Fruit fly (Drosophila melanogaster) whole organism: Measurements from ENCODE around the gene mRpL16.
A peak's percentile ranks its signal among the peaks of the same experiment; 100 is the strongest.

Source experiments
- CG8478 ChIP-seq: fragments of >200 bp; optimal IDR thresholded peaks from 2 replicates; lab custom pipeline; 2018; ENCODE audit warnings: inconsistent platforms
- Dll ChIP-seq: fragments of >200 bp; optimal IDR thresholded peaks from 2 replicates; lab custom pipeline; 2017
- EcR ChIP-seq, 2 experiments: fragments of >200 bp; optimal IDR thresholded peaks; 2 replicates each; lab custom pipeline; 2017; ENCODE audit warnings: missing biosample characterization in 2 of 2, missing genetic modification characterization in 2 of 2, missing genetic modification reagents in 2 of 2
- pan ChIP-seq: fragments of >200 bp; optimal IDR thresholded peaks from 2 replicates; lab custom pipeline; 2017
- psq ChIP-seq: fragments of >200 bp; optimal IDR thresholded peaks from 2 replicates; lab custom pipeline; 2017
- usp ChIP-seq: fragments of >200 bp; optimal IDR thresholded peaks from 2 replicates; lab custom pipeline; 2017; ENCODE audit warnings: missing biosample characterization, missing genetic modification characterization, mixed read lengths

mRpL16 gene

DNA sequence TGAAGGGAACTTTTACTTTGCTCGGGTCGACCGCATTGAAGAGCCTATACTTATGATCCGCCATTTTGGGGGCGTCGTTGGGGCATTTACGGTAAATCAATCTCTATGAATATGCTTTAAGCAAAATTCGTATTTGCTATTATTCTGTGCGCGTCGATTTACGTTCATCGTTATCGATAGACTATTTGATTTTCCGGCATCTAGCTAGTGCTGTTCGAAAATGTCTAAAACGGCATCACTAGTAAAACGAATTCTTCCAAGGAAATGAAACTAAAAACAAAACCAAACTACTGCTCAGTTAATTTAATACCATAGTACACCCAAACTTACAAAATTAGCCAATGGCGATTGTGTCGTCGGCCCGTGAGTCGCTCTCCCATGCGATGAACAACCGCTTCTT, 24.4 kb upstream of the mRpL16 start, which contains the start of the genes Gcna and MED18:
Gcna (minus strand) TSS at position 163 of the 400 bp plus-strand sequence.
MED18 (plus strand) TSS at position 237 of the 400 bp plus-strand sequence.
- TF ChIP-seq EcR (GFP tag; optimal IDR thresholded peaks at IDR 0.05; lab: Kevin White, UChicago) (no peak), psq (lab: Kevin White, UChicago) (no peak), Dll (lab: Kevin White, UChicago) (no peak), usp (no peak), pan (lab: Kevin White, UChicago) (no peak), CG8478 (no peak)

DNA sequence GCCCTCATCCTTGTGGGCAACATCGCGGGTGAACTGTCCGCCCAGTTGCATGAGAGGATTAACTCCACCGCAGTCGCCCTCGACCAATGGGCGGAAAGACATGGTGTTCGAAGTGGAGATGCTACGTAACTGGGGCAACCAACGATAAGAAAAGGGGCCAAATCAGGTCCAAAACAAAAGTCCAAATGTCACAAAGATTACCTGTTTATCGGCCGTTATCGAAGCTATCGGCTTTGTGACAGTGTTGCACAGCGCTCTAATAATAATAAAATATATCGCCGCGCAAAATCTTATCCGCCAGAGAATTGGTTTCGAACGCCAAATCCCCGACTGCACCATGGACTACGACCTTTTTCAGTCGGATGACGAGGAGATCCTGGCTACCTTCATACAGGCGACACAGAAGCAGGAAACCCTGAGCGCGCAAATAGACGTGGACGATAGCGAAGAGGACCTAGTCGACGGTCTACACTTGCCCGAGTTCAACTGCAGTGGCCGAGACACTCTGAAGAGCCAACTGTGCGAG, 21.4 kb upstream of the mRpL16 start, which contains the start of the genes CG14803 and Pex5:
CG14803 (plus strand) TSS at position 285 of the 526 bp plus-strand sequence.
Pex5 (minus strand) TSS at position 476 of the 526 bp plus-strand sequence.
- TF ChIP-seq pan (lab: Kevin White, UChicago) (no peak), psq (lab: Kevin White, UChicago) (no peak), CG8478 (no peak), Dll (lab: Kevin White, UChicago) (no peak), usp (no peak), EcR (GFP tag; optimal IDR thresholded peaks at IDR 0.05; lab: Kevin White, UChicago) (no peak)

DNA sequence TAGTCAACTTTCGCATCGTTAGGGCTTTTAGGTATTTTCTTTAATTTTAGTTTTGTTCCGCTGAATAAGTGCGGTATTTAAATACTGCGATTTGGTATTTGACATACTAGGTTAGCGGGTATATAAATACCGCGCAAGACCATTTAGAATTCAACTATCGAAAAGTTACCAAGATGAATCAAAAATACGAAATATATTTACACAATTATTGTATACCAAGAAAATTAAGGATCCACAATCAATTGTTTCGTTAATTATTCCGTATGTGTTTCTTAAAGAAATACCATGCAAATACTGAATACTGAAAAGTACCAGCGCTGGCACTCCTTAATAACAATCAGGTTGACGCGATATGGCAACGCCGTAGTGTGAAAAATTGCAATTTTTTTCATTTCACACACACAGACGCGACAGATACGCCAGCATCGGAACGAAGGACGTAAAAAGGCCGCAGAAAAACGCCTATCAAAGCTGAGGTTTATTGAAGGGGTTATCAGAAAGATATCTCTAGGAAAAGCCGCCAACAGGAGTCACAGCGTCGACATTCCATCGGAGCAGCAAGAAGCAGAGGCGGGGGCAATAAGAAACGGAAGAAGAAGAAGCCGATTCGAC, 16.4 kb upstream of the mRpL16 start, which contains the start of the genes Pgam5 and Vps26:
Pgam5 (minus strand) TSS at position 51 of the 612 bp plus-strand sequence.
Vps26 (plus strand) TSS at position 339 of the 612 bp plus-strand sequence.
- TF ChIP-seq CG8478, result no peak
- no peak for TF ChIP-seq EcR (GFP tag; optimal IDR thresholded peaks at IDR 0.05; lab: Kevin White, UChicago)
- no peak for TF ChIP-seq pan (lab: Kevin White, UChicago)
- TF ChIP-seq usp, result no peak
- TF ChIP-seq psq (lab: Kevin White, UChicago), result no peak
- no peak for TF ChIP-seq Dll (lab: Kevin White, UChicago)

dm6 chrX:1877107-1877736, 12.8 kb upstream of the mRpL16 start, which contains the start of the genes CG14817 and CG14805:
Gene CG14817 (minus strand): TSS chrX:1877270.
Gene CG14805 (plus strand): TSS chrX:1877317.
- TF ChIP-seq EcR (GFP tag; optimal IDR thresholded peaks at IDR 0.05; lab: Kevin White, UChicago) (no peak), CG8478 (no peak), Dll (lab: Kevin White, UChicago) (no peak), pan (lab: Kevin White, UChicago) (no peak), usp (no peak), psq (lab: Kevin White, UChicago) (no peak)

dm6 chrX:1879606-1880110, 10.4 kb upstream of the mRpL16 start, which contains the start of gene CG14818:
Gene CG14818 (minus strand): TSS chrX:1879774.
- no peak for TF ChIP-seq CG8478
- no peak for TF ChIP-seq Dll (lab: Kevin White, UChicago)
- TF ChIP-seq usp, result no peak
- TF ChIP-seq pan (lab: Kevin White, UChicago), result no peak
- TF ChIP-seq EcR (GFP tag; optimal IDR thresholded peaks at IDR 0.05; lab: Kevin White, UChicago), result no peak
- no peak for TF ChIP-seq psq (lab: Kevin White, UChicago)

DNA sequence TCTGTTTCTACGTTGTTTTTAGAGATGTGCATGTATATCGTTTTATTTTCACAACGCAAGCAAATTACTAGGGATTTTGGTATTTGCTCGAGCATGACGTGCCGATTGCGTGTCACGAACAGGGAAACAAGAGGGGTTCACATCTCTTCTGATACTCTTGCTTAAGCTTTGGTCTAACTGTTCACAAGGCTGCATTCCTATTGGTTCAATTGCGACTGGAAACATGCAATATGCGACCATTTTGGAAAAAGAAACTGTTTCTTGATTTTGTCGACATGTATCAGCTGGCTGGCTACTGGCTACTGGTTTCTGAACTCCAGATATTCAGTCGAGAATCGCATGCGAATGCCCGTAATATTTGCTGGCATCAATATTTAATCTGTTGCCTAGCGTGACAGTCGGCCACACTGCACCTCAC, 9.9 kb upstream of the mRpL16 start, which contains the start of gene Coa8:
Coa8 (plus strand) TSS at position 144 of the 418 bp plus-strand sequence.
- TF ChIP-seq usp (no peak), pan (lab: Kevin White, UChicago) (no peak), CG8478 (no peak), Dll (lab: Kevin White, UChicago) (no peak), psq (lab: Kevin White, UChicago) (no peak)

DNA sequence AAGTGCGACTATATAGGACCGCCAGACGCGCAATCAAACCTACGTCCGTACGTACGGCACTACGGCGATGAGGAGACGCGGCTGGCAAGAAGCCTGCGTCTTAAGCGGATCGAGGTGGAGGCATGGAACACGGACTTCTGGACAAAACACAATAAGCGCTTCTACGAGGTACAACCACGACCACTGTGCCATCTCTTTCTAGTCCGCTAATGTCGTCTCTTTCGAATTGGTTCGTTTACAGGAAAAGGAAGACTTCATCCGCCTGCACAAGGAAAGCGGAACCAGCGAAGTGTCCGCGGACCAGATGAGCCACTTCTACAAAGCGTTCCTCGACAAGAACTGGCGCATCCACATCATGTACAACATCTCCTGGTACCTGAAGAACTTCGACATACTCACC, 9.3 kb upstream of the mRpL16 start:
- no peak for TF ChIP-seq pan (lab: Kevin White, UChicago)
- TF ChIP-seq EcR (GFP tag; optimal IDR thresholded peaks at IDR 0.05; lab: Kevin White, UChicago), result no peak
- no peak for TF ChIP-seq psq (lab: Kevin White, UChicago)

dm6 chrX:1893532-1893931, 3.5 kb downstream of the mRpL16 start:
- no peak for TF ChIP-seq CG8478
- no peak for TF ChIP-seq pan (lab: Kevin White, UChicago)
- no peak for TF ChIP-seq EcR (GFP tag; optimal IDR thresholded peaks at IDR 0.05; lab: Kevin White, UChicago)
- no peak for TF ChIP-seq psq (lab: Kevin White, UChicago)

- TF ChIP-seq pan (lab: Kevin White, UChicago), result no peak
Measured at dm6 chrX:1897384-1897783, 7.3 kb downstream of the mRpL16 start.

- no peak for TF ChIP-seq EcR (GFP tag; optimal IDR thresholded peaks at IDR 0.05; lab: Kevin White, UChicago)
- peak; percentile 34 for TF ChIP-seq Dll (lab: Kevin White, UChicago)
Measured at dm6 chrX:1899445-1900085, 9.5 kb downstream of the mRpL16 start.

DNA sequence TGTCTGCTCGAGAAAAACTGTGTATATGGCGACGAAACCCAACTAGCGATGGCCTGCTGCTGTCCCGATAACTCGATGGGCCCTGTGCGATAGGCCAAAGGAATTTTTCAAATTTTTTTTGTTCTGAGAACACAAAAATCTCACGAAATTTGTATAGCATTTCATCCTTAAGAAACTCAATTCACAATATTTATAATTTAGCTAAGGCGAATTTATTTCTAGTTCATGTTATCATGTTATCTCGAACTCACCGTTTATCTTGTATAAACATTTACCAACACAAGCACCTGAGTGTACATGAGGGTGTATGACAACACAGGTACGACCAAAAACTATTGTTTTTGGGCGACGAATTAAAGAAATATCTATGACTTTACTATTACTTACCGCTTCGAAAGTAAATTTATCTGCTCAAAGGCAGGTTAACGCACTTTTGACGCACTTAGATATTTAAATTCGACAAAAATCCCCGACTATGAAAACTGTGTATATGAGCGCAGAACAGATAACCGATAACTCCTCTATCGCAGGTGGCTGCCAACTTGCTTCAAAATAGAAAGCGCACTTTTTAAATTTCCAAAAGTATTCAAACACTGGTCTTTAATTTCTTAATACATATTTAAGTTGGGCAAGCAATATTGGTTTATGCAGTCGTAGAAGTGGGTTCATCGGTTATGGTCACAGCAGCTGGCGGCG, 10.2 kb downstream of the mRpL16 start, which contains the start of gene arm:
arm (minus strand) TSS at position 524 of the 696 bp plus-strand sequence.
- TF ChIP-seq EcR (GFP tag; optimal IDR thresholded peaks at IDR 0.05; lab: Kevin White, UChicago) (no peak), psq (lab: Kevin White, UChicago) (no peak)
